Fruit fly (Drosophila melanogaster) whole organism, embryonic: ENCODE measurements around the gene CG14085.

Source experiments
- Asciz ChIP-seq: fragments of 200-800 bp; sonication (Bioruptor generic); optimal IDR thresholded peaks from 2 replicates; lab custom pipeline; 2017; ENCODE audit warnings: missing biosample characterization, mild to moderate bottlenecking, missing genetic modification characterization, missing genetic modification reagents
- Awh ChIP-seq: fragments of 200-800 bp; sonication (Bioruptor generic); IDR thresholded peaks from 2 replicates; pipeline ENCODE4, ENCODE4 v1.3.6; 2022; ENCODE audit warnings: missing biosample characterization, missing genetic modification characterization
- CG1024 ChIP-seq: fragments of 200-800 bp; sonication (Bioruptor generic); IDR thresholded peaks from 2 replicates; pipeline ENCODE4 v1.3.6; 2022; ENCODE audit warnings: missing biosample characterization, missing genetic modification characterization
- CG1233 ChIP-seq: fragments of 200-800 bp; sonication (Bioruptor generic); optimal IDR thresholded peaks from 4 replicates; lab custom pipeline; 2018; ENCODE audit warnings: missing biosample characterization, mild to moderate bottlenecking, missing genetic modification characterization
- CG13424 ChIP-seq: fragments of 200-800 bp; sonication (Bioruptor generic); optimal IDR thresholded peaks from 2 replicates; lab custom pipeline; 2019; ENCODE audit warnings: missing biosample characterization, mild to moderate bottlenecking, missing genetic modification characterization, moderate library complexity
- CG14050 ChIP-seq: fragments of 200-800 bp; sonication (Bioruptor generic); IDR thresholded peaks from 3 replicates; pipeline ENCODE4 v1.3.6; 2022; ENCODE audit warnings: missing biosample characterization, missing genetic modification characterization
- CG1529 ChIP-seq: fragments of 200-800 bp; sonication (Bioruptor generic); optimal IDR thresholded peaks from 3 replicates; lab custom pipeline; 2018; ENCODE audit warnings: missing biosample characterization, missing genetic modification characterization
- CG17186 ChIP-seq: fragments of 200-800 bp; sonication (Bioruptor generic); optimal IDR thresholded peaks from 3 replicates; lab custom pipeline; 2017; ENCODE audit warnings: missing biosample characterization, missing genetic modification reagents, missing genetic modification characterization
- CG1792 ChIP-seq: fragments of 200-800 bp; sonication (Bioruptor generic); optimal IDR thresholded peaks from 2 replicates; lab custom pipeline; 2016; ENCODE audit warnings: missing biosample characterization, missing genetic modification characterization
- CG2199 ChIP-seq: fragments of 200-800 bp; sonication (Bioruptor generic); IDR thresholded peaks from 3 replicates; pipeline ENCODE4 v1.3.6; 2022; ENCODE audit warnings: missing biosample characterization, missing genetic modification characterization
- CG2678 ChIP-seq: fragments of 200-800 bp; sonication (Bioruptor generic); optimal IDR thresholded peaks from 3 replicates; lab custom pipeline; 2019; ENCODE audit warnings: missing biosample characterization, mild to moderate bottlenecking, missing genetic modification characterization, moderate library complexity
- CG3726 ChIP-seq: fragments of 200-800 bp; sonication (Bioruptor generic); IDR thresholded peaks from 3 replicates; pipeline ENCODE4, ENCODE4 v1.3.6; 2022; ENCODE audit warnings: missing biosample characterization, missing genetic modification characterization
- CG4424 ChIP-seq: fragments of 200-800 bp; sonication (Bioruptor generic); optimal IDR thresholded peaks from 3 replicates; lab custom pipeline; 2016; ENCODE audit warnings: missing biosample characterization, missing genetic modification characterization
- CG8478 ChIP-seq: fragments of >200 bp; optimal IDR thresholded peaks from 2 replicates; lab custom pipeline; 2018
- CG9437 ChIP-seq: fragments of 200-800 bp; sonication (Bioruptor generic); optimal IDR thresholded peaks from 2 replicates; lab custom pipeline; 2018; ENCODE audit warnings: missing biosample characterization, mild to moderate bottlenecking, missing genetic modification characterization
- CG9932 ChIP-seq: fragments of 200-800 bp; sonication (Bioruptor generic); IDR thresholded peaks from 2 replicates; pipeline ENCODE4 v1.3.6; 2022; ENCODE audit warnings: missing biosample characterization, missing genetic modification characterization
- Camta ChIP-seq: fragments of 200-800 bp; sonication (Bioruptor generic); optimal IDR thresholded peaks from 2 replicates; lab custom pipeline; 2016; ENCODE audit warnings: missing biosample characterization, missing genetic modification characterization
- Dad ChIP-seq: fragments of 200-800 bp; sonication (Bioruptor generic); optimal IDR thresholded peaks from 3 replicates; lab custom pipeline; 2016; ENCODE audit warnings: missing biosample characterization, missing genetic modification characterization
- Deaf1 ChIP-seq: fragments of 200-800 bp; optimal IDR thresholded peaks from 3 replicates; lab custom pipeline; 2019; ENCODE audit warnings: missing biosample characterization, mild to moderate bottlenecking, missing genetic modification characterization, moderate library complexity
- Doc3 ChIP-seq: fragments of 200-800 bp; sonication (Bioruptor generic); IDR thresholded peaks from 3 replicates; pipeline ENCODE4 v1.3.6; 2022; ENCODE audit warnings: missing biosample characterization, missing genetic modification characterization; ENCODE audit not compliant: partially characterized antibody
- Fer3 ChIP-seq: fragments of 200-800 bp; sonication (Bioruptor generic); optimal IDR thresholded peaks from 2 replicates; lab custom pipeline; 2018; ENCODE audit warnings: missing biosample characterization, mild to moderate bottlenecking, missing genetic modification characterization, moderate library complexity
- Gsc ChIP-seq: fragments of 200-800 bp; sonication (Bioruptor generic); IDR thresholded peaks from 2 replicates; pipeline ENCODE4 v1.3.6; 2022; ENCODE audit warnings: missing biosample characterization, missing genetic modification characterization
- HLH54F ChIP-seq: fragments of 200-800 bp; sonication (Bioruptor generic); optimal IDR thresholded peaks from 3 replicates; lab custom pipeline; 2016; ENCODE audit warnings: missing biosample characterization, missing genetic modification characterization
- Hand ChIP-seq: fragments of 200-800 bp; sonication (Bioruptor generic); optimal IDR thresholded peaks from 2 replicates; lab custom pipeline; 2017; ENCODE audit warnings: mild to moderate bottlenecking, missing biosample characterization, missing genetic modification reagents, missing genetic modification characterization
- Hsf ChIP-seq: fragments of 200-800 bp; sonication (Bioruptor generic); optimal IDR thresholded peaks from 3 replicates; lab custom pipeline; 2016; ENCODE audit warnings: missing biosample characterization, missing genetic modification characterization
- Lim3 ChIP-seq: fragments of 200-800 bp; sonication (Bioruptor generic); IDR thresholded peaks from 2 replicates; pipeline ENCODE4 v1.3.6; 2022; ENCODE audit warnings: missing biosample characterization, missing genetic modification characterization
- MESR4 ChIP-seq: fragments of 200-800 bp; sonication (Bioruptor generic); optimal IDR thresholded peaks from 2 replicates; lab custom pipeline; 2018; ENCODE audit warnings: missing biosample characterization, mild to moderate bottlenecking, missing genetic modification characterization, moderate library complexity
- Mad ChIP-seq: fragments of 200-800 bp; sonication (Bioruptor generic); optimal IDR thresholded peaks from 2 replicates; lab custom pipeline; 2016; ENCODE audit warnings: missing biosample characterization, missing genetic modification characterization
- NK7.1 ChIP-seq: fragments of 200-800 bp; sonication (Bioruptor generic); optimal IDR thresholded peaks from 3 replicates; lab custom pipeline; 2016; ENCODE audit warnings: missing biosample characterization, missing genetic modification characterization
- Pdp1 ChIP-seq, 2 experiments: fragments of 200-800 bp; sonication (Bioruptor generic); optimal IDR thresholded peaks; 3 replicates each; lab custom pipeline; 2016; ENCODE audit warnings: missing biosample characterization in 2 of 2, missing genetic modification characterization in 2 of 2, mild to moderate bottlenecking in 1 of 2, moderate library complexity in 1 of 2
- Rfx ChIP-seq: fragments of 200-800 bp; sonication (Bioruptor generic); IDR thresholded peaks from 2 replicates; pipeline ENCODE4 v1.3.6; 2022; ENCODE audit warnings: missing biosample characterization, missing genetic modification characterization
- Scr ChIP-seq: fragments of 200-800 bp; sonication (Bioruptor generic); IDR thresholded peaks from 2 replicates; pipeline ENCODE4 v1.3.6; 2022; ENCODE audit warnings: missing biosample characterization, missing genetic modification characterization; ENCODE audit not compliant: partially characterized antibody
- Six4 ChIP-seq: fragments of 200-800 bp; sonication (Bioruptor generic); optimal IDR thresholded peaks from 2 replicates; lab custom pipeline; 2016; ENCODE audit warnings: missing biosample characterization, missing genetic modification characterization
- cas ChIP-seq: fragments of 200-800 bp; sonication (Bioruptor generic); IDR thresholded peaks from 2 replicates; pipeline ENCODE4 v1.3.6; 2022; ENCODE audit warnings: missing biosample characterization, missing genetic modification characterization
- corto ChIP-seq: fragments of 200-800 bp; sonication (Bioruptor generic); optimal IDR thresholded peaks from 2 replicates; lab custom pipeline; 2016; ENCODE audit warnings: missing biosample characterization, mild to moderate bottlenecking, missing genetic modification characterization, moderate library complexity
- dmrt99B ChIP-seq: fragments of 200-800 bp; sonication (Bioruptor generic); optimal IDR thresholded peaks from 2 replicates; lab custom pipeline; 2018; ENCODE audit warnings: missing biosample characterization, mild to moderate bottlenecking, missing genetic modification characterization, moderate library complexity
- dpn ChIP-seq, 2 experiments: fragments of 200-800 bp; sonication (Bioruptor generic); optimal IDR thresholded peaks; 3 replicates each; lab custom pipeline; 2016; ENCODE audit warnings: missing biosample characterization in 2 of 2, missing genetic modification characterization in 2 of 2
- eve ChIP-seq, 2 experiments: fragments of >200 bp; optimal IDR thresholded peaks; 2 replicates each; lab custom pipeline; 2017; ENCODE audit warnings: missing biosample characterization in 2 of 2, missing genetic modification characterization in 2 of 2
- ewg ChIP-seq: fragments of 200-800 bp; sonication (Bioruptor generic); optimal IDR thresholded peaks from 3 replicates; lab custom pipeline; 2017; ENCODE audit warnings: mild to moderate bottlenecking, missing biosample characterization, missing genetic modification reagents, missing genetic modification characterization
- gt ChIP-seq: fragments of 200-800 bp; sonication (Bioruptor generic); IDR thresholded peaks from 2 replicates; pipeline ENCODE4 v1.3.6; 2022; ENCODE audit warnings: missing biosample characterization, missing genetic modification characterization
- hkb ChIP-seq, 2 experiments: fragments of 200-800 bp in 1 of 2; fragments of >200 bp in 1 of 2; sonication (Bioruptor generic) in 1 of 2; IDR thresholded peaks in 1 of 2; optimal IDR thresholded peaks in 1 of 2; 2 replicates each; pipeline versions ENCODE4 v1.3.6 to Lab custom; 2017 to 2022; ENCODE audit warnings: missing biosample characterization in 1 of 2, missing genetic modification characterization in 1 of 2
- oc ChIP-seq: fragments of 200-800 bp; sonication (Bioruptor generic); optimal IDR thresholded peaks from 2 replicates; lab custom pipeline; 2018; ENCODE audit warnings: missing biosample characterization, mild to moderate bottlenecking, missing genetic modification characterization, moderate library complexity
- pan ChIP-seq, 4 experiments: fragments of >200 bp in 3 of 4; fragments of 200-800 bp in 1 of 4; sonication (Bioruptor generic) in 1 of 4; optimal IDR thresholded peaks in 3 of 4; IDR thresholded peaks in 1 of 4; 2 replicates each; pipeline versions ENCODE4 v1.3.6 to Lab custom; 2017 to 2022; ENCODE audit warnings: missing biosample characterization in 2 of 4, missing genetic modification characterization in 2 of 4, mixed read lengths in 1 of 4
- peb ChIP-seq: fragments of 200-800 bp; sonication (Bioruptor generic); IDR thresholded peaks from 2 replicates; pipeline ENCODE4 v1.3.6; 2022; ENCODE audit warnings: missing biosample characterization, missing genetic modification characterization
- pho ChIP-seq: fragments of 200-800 bp; sonication (Bioruptor generic); optimal IDR thresholded peaks from 2 replicates; lab custom pipeline; 2016; ENCODE audit warnings: missing biosample characterization, missing genetic modification characterization
- pnt ChIP-seq: fragments of 200-800 bp; sonication (Bioruptor generic); optimal IDR thresholded peaks from 3 replicates; lab custom pipeline; 2016; ENCODE audit warnings: missing biosample characterization, missing genetic modification characterization
- repo ChIP-seq: fragments of 200-800 bp; sonication (Bioruptor generic); optimal IDR thresholded peaks from 2 replicates; lab custom pipeline; 2016; ENCODE audit warnings: missing biosample characterization, missing genetic modification characterization
- sob ChIP-seq: fragments of 200-800 bp; sonication (Bioruptor generic); IDR thresholded peaks from 2 replicates; pipeline ENCODE4 v1.3.6; 2022; ENCODE audit warnings: missing biosample characterization, missing genetic modification characterization
- tap ChIP-seq: fragments of 200-800 bp; optimal IDR thresholded peaks from 3 replicates; lab custom pipeline; 2019; ENCODE audit warnings: missing biosample characterization, mild to moderate bottlenecking, missing genetic modification characterization, moderate library complexity
- tna ChIP-seq: fragments of 200-800 bp; sonication (Bioruptor generic); IDR thresholded peaks from 2 replicates; pipeline ENCODE4 v1.3.6; 2022; ENCODE audit warnings: missing biosample characterization, missing genetic modification characterization; ENCODE audit not compliant: partially characterized antibody
- unc-4 ChIP-seq: fragments of 200-800 bp; sonication (Bioruptor generic); IDR thresholded peaks from 2 replicates; pipeline ENCODE4 v1.3.6; 2022; ENCODE audit warnings: missing biosample characterization, missing genetic modification characterization; ENCODE audit not compliant: partially characterized antibody

Gene CG14085

dm6 chr3L:19294235-19294612 lies 25.1 kb downstream of the CG14085 start, which contains the start of gene fal:
TSS of gene fal (plus strand) at chr3L:19294564.
- TF ChIP-seq Scr (GFP tag; lab: Robert Waterston, UW) (peak; percentile 55; the same call in 1 of the 2 replicates), CG1529 (no peak), Lim3 (GFP tag; lab: Robert Waterston, UW) (no peak), Hand (GFP tag; lab: Kevin White, UChicago) (no peak), tap (no peak), dpn (GFP tag; optimal IDR thresholded peaks at IDR 0.05; lab: Kevin White, UChicago) (no peak), Pdp1 (GFP tag; optimal IDR thresholded peaks at IDR 0.05; lab: Kevin White, UChicago) (peak in 1 of 2 experiments; percentile 19), MESR4 (no peak), Hsf (GFP tag; lab: Kevin White, UChicago) (peak; percentile 45), pnt (peak; percentile 19), Doc3 (GFP tag; lab: Robert Waterston, UW) (0 out of 3 replicates have a peak, but pooled peaks have one; percentile 17), gt (GFP tag; lab: Robert Waterston, UW) (no peak), Rfx (GFP tag; lab: Robert Waterston, UW) (peak; percentile 50; the same call in 1 of the 2 replicates), ewg (GFP tag; lab: Kevin White, UChicago) (no peak), CG13424 (tag; lab: Kevin White, UChicago) (no peak), Awh (GFP tag; lab: Robert Waterston, UW) (no peak), CG1792 (GFP tag; lab: Kevin White, UChicago) (no peak), Fer3 (tag; lab: Kevin White, UChicago) (no peak), NK7.1 (GFP tag; lab: Kevin White, UChicago) (no peak), CG4424 (GFP tag; lab: Kevin White, UChicago) (peak; percentile 65), CG8478 (lab: Kevin White, UChicago) (no peak), repo (no peak), Asciz (GFP tag; lab: Kevin White, UChicago) (no peak), CG1024 (GFP tag; lab: Robert Waterston, UW) (no peak), unc-4 (no peak; the same call in 1 of the 2 replicates), cas (GFP tag; lab: Robert Waterston, UW) (no peak), sob (GFP tag; lab: Robert Waterston, UW) (peak; percentile 32; the same call in 1 of the 2 replicates), CG1233 (GFP tag; lab: Kevin White, UChicago) (no peak), corto (GFP tag; lab: Kevin White, UChicago) (no peak), CG2678 (tag; lab: Kevin White, UChicago) (no peak), HLH54F (GFP tag; lab: Kevin White, UChicago) (no peak), CG9437 (GFP tag; lab: Kevin White, UChicago) (no peak), dmrt99B (tag; lab: Kevin White, UChicago) (no peak), peb (GFP tag; lab: Robert Waterston, UW) (no peak), Camta (no peak), Mad (GFP tag; lab: Kevin White, UChicago) (no peak), Gsc (GFP tag; lab: Robert Waterston, UW) (no peak), oc (tag; lab: Kevin White, UChicago) (no peak), CG14050 (no peak), tna (GFP tag; lab: Robert Waterston, UW) (no peak), pan (optimal IDR thresholded peaks at IDR 0.05; lab: Kevin White, UChicago) (no peak), pan (GFP tag; optimal IDR thresholded peaks at IDR 0.05 in 1 of 2, IDR thresholded peaks at IDR 0.05 in 1 of 2) (peak in 1 of 2 experiments; percentile 16), Deaf1 (tag; lab: Kevin White, UChicago) (no peak), eve (GFP tag; optimal IDR thresholded peaks at IDR 0.05; lab: Kevin White, UChicago) (no peak), CG2199 (GFP tag; lab: Robert Waterston, UW) (peak; percentile 75; the same call in 2 of the 3 replicates), Dad (GFP tag; lab: Kevin White, UChicago) (no peak), pho (GFP tag; lab: Kevin White, UChicago) (no peak), CG17186 (GFP tag; lab: Kevin White, UChicago) (no peak), CG9932 (GFP tag; lab: Robert Waterston, UW) (peak; percentile 63), CG3726 (GFP tag; lab: Robert Waterston, UW) (no peak), hkb (optimal IDR thresholded peaks at IDR 0.05; lab: Kevin White, UChicago) (no peak), hkb (GFP tag; IDR thresholded peaks at IDR 0.05; lab: Robert Waterston, UW) (no peak), Six4 (no peak)
